Worm (Caenorhabditis elegans): ENCODE results near the gene C05B5.8.
"Not testable (repeated sequence)": the region's sequence is repeated elsewhere in the genome, so short reads cannot be mapped to it uniquely, and the experiment has no call there.

C05B5.8 gene

ce11 chrIII:10006734-10007348 is at the start of gene C05B5.8:
TSS of gene C05B5.8 (minus strand) at chrIII:10006784.
- TF ChIP-seq elt-2 (tag; optimal IDR thresholded peaks at IDR 0.05) (no peak), jun-1 (tag; optimal IDR thresholded peaks at IDR 0.05) (no peak), nhr-43 (tag; optimal IDR thresholded peaks at IDR 0.05; ENCODE audit: poor library complexity, severe bottlenecking) (no peak), elt-3 (tag; optimal IDR thresholded peaks at IDR 0.05) (no peak), lin-15B (tag; optimal IDR thresholded peaks at IDR 0.05) (no peak), nhr-23 (tag; optimal IDR thresholded peaks at IDR 0.05) (peak; percentile 73), lin-39 (tag; optimal IDR thresholded peaks at IDR 0.05) (no peak), hmg-11 (tag; optimal IDR thresholded peaks at IDR 0.05) (no peak), nfya-1 (tag; optimal IDR thresholded peaks at IDR 0.05; ENCODE audit: insufficient read depth) (no peak), aly-2 (tag; optimal IDR thresholded peaks at IDR 0.05) (no peak), pha-4 (tag; optimal IDR thresholded peaks at IDR 0.05) (no peak), snpc-4 (tag; optimal IDR thresholded peaks at IDR 0.05) (no peak), mml-1 (tag; optimal IDR thresholded peaks at IDR 0.05) (no peak), ama-1 (optimal IDR thresholded peaks at IDR 0.05) (no peak), egl-27 (tag; optimal IDR thresholded peaks at IDR 0.05) (no peak), elt-1 (tag; optimal IDR thresholded peaks at IDR 0.05) (peak; percentile 83), fkh-2 (tag; optimal IDR thresholded peaks at IDR 0.05) (no peak), ceh-28 (tag; optimal IDR thresholded peaks at IDR 0.05) (peak; percentile 34), nhr-77 (tag; optimal IDR thresholded peaks at IDR 0.05) (no peak), unc-39 (tag; optimal IDR thresholded peaks at IDR 0.05) (no peak), nhr-25 (tag; optimal IDR thresholded peaks at IDR 0.05) (peak; percentile 91), nhr-11 (tag; optimal IDR thresholded peaks at IDR 0.05) (no peak), ztf-4 (tag; optimal IDR thresholded peaks at IDR 0.05) (no peak), lsy-12 (tag; optimal IDR thresholded peaks at IDR 0.05) (no peak), pqm-1 (tag; optimal IDR thresholded peaks at IDR 0.05) (no peak), mdl-1 (tag; optimal IDR thresholded peaks at IDR 0.05) (no peak), ceh-16 (tag; optimal IDR thresholded peaks at IDR 0.05) (no peak)

- TF ChIP-seq zag-1 (tag; optimal IDR thresholded peaks at IDR 0.05) (no peak), nhr-67 (tag; optimal IDR thresholded peaks at IDR 0.05) (no peak), elt-1 (tag; optimal IDR thresholded peaks at IDR 0.05) (no peak), eor-1 (tag; optimal IDR thresholded peaks at IDR 0.05) (no peak), nhr-77 (tag; optimal IDR thresholded peaks at IDR 0.05) (no peak), mdl-1 (tag; optimal IDR thresholded peaks at IDR 0.05) (no peak), egl-5 (tag; optimal IDR thresholded peaks at IDR 0.05) (no peak), ama-1 (optimal IDR thresholded peaks at IDR 0.05) (no peak), nhr-23 (tag; optimal IDR thresholded peaks at IDR 0.05) (no peak), pqm-1 (tag; optimal IDR thresholded peaks at IDR 0.05) (no peak), lin-39 (tag; optimal IDR thresholded peaks at IDR 0.05) (no peak), nfya-1 (tag; optimal IDR thresholded peaks at IDR 0.05; ENCODE audit: insufficient read depth) (no peak), ceh-28 (tag; optimal IDR thresholded peaks at IDR 0.05) (no peak)
Measured at ce11 chrIII:10056033-10056432, 49.4 kb upstream of the C05B5.8 start, which contains the start of gene T16G12.10. TSS of gene T16G12.10 (minus strand) at chrIII:10056133.

ce11 chrIII:10053312-10053711 is 46.7 kb upstream of the C05B5.8 start, which contains the start of gene T16G12.12:
TSS of gene T16G12.12 (plus strand) at chrIII:10053612.
- not testable (repeated sequence) for TF ChIP-seq pha-4, ztf-4, mdl-1 (tag; optimal IDR thresholded peaks at IDR 0.05)

- not testable (repeated sequence) for TF ChIP-seq nhr-12, elt-3, nhr-23 (tag; optimal IDR thresholded peaks at IDR 0.05)
Measured at ce11 chrIII:10050321-10050720, 43.7 kb upstream of the C05B5.8 start, which contains the start of gene T16G12.3. TSS of gene T16G12.3 (plus strand) at chrIII:10050621.

ce11 chrIII:10049682-10050081 is 43.1 kb upstream of the C05B5.8 start, which contains the start of gene T16G12.1:
TSS of gene T16G12.1 (minus strand) at chrIII:10049857.
- TF ChIP-seq mdl-1 (tag; optimal IDR thresholded peaks at IDR 0.05): no peak
- peak; percentile 60 for TF ChIP-seq pqm-1 (tag; optimal IDR thresholded peaks at IDR 0.05)
- peak; percentile 82 for TF ChIP-seq elt-2 (tag; optimal IDR thresholded peaks at IDR 0.05)
